Fruit fly (Drosophila melanogaster) whole organism, embryonic: Measurements from ENCODE around the gene Dh44.
A peak's percentile ranks its signal among the peaks of the same experiment; 100 is the strongest.

Experiments
- Atf6 ChIP-seq: fragments of 200-800 bp; sonication (Bioruptor generic); IDR thresholded peaks from 2 replicates; pipeline ENCODE4 v1.3.6; 2022; ENCODE audit warnings: missing biosample characterization, missing genetic modification characterization
- BEAF-32 ChIP-seq: fragments of 200-800 bp; sonication (Bioruptor generic); optimal IDR thresholded peaks from 3 replicates; lab custom pipeline; 2017; ENCODE audit warnings: missing biosample characterization, missing genetic modification characterization, mild to moderate bottlenecking, moderate library complexity, missing genetic modification reagents
- CG10209 ChIP-seq: fragments of 200-800 bp; sonication (Bioruptor generic); optimal IDR thresholded peaks from 3 replicates; lab custom pipeline; 2017; ENCODE audit warnings: missing biosample characterization, mild to moderate bottlenecking, missing genetic modification characterization, missing genetic modification reagents
- CG10267 ChIP-seq: fragments of 200-800 bp; sonication (Bioruptor generic); optimal IDR thresholded peaks from 2 replicates; lab custom pipeline; 2018; ENCODE audit warnings: missing biosample characterization, mild to moderate bottlenecking, missing genetic modification characterization, moderate library complexity
- CG10543 ChIP-seq: fragments of 200-800 bp; sonication (Bioruptor generic); optimal IDR thresholded peaks from 3 replicates; lab custom pipeline; 2017; ENCODE audit warnings: missing biosample characterization, mild to moderate bottlenecking, missing genetic modification characterization, moderate library complexity
- CG10654 ChIP-seq: fragments of 200-800 bp; sonication (Bioruptor generic); optimal IDR thresholded peaks from 2 replicates; lab custom pipeline; 2016; ENCODE audit warnings: missing biosample characterization, missing genetic modification characterization
- CG12071 ChIP-seq: fragments of 200-800 bp; sonication (Bioruptor generic); optimal IDR thresholded peaks from 3 replicates; lab custom pipeline; 2018; ENCODE audit warnings: missing biosample characterization, mild to moderate bottlenecking, missing genetic modification characterization
- CG13287 ChIP-seq: fragments of 200-800 bp; sonication (Bioruptor generic); IDR thresholded peaks from 2 replicates; pipeline ENCODE4 v1.3.6; 2022; ENCODE audit warnings: missing biosample characterization, missing genetic modification characterization; ENCODE audit not compliant: partially characterized antibody
- CG13296 ChIP-seq: fragments of 200-800 bp; sonication (Bioruptor generic); optimal IDR thresholded peaks from 3 replicates; lab custom pipeline; 2018; ENCODE audit warnings: missing biosample characterization, mild to moderate bottlenecking, missing genetic modification characterization
- CG13894 ChIP-seq: fragments of 200-800 bp; sonication (Bioruptor generic); optimal IDR thresholded peaks from 3 replicates; lab custom pipeline; 2018; ENCODE audit warnings: missing biosample characterization, mild to moderate bottlenecking, missing genetic modification characterization, moderate library complexity
- CG14710 ChIP-seq: fragments of 200-800 bp; sonication (Bioruptor generic); optimal IDR thresholded peaks from 3 replicates; lab custom pipeline; 2019; ENCODE audit warnings: missing biosample characterization, mild to moderate bottlenecking, missing genetic modification characterization, moderate library complexity
- CG18262 ChIP-seq: fragments of 200-800 bp; optimal IDR thresholded peaks from 3 replicates; lab custom pipeline; 2019; ENCODE audit warnings: missing biosample characterization, mild to moderate bottlenecking, missing genetic modification characterization, moderate library complexity
- CG18764 ChIP-seq: fragments of 200-800 bp; sonication (Bioruptor generic); optimal IDR thresholded peaks from 3 replicates; lab custom pipeline; 2016; ENCODE audit warnings: missing biosample characterization, missing genetic modification characterization
- CG2129 ChIP-seq: fragments of 200-800 bp; sonication (Bioruptor generic); IDR thresholded peaks from 2 replicates; pipeline ENCODE4 v1.3.6; 2022; ENCODE audit warnings: missing biosample characterization, missing genetic modification characterization; ENCODE audit not compliant: partially characterized antibody
- CG34224 ChIP-seq: fragments of 200-800 bp; sonication (Bioruptor generic); IDR thresholded peaks from 3 replicates; pipeline ENCODE4 v1.3.6; 2022; ENCODE audit warnings: missing biosample characterization, missing genetic modification characterization; ENCODE audit not compliant: partially characterized antibody
- CG5245 ChIP-seq: fragments of 200-800 bp; sonication (Bioruptor generic); optimal IDR thresholded peaks from 3 replicates; lab custom pipeline; 2016; ENCODE audit warnings: missing biosample characterization, missing genetic modification characterization
- CG6654 ChIP-seq: fragments of 200-800 bp; sonication (Bioruptor generic); optimal IDR thresholded peaks from 2 replicates; lab custom pipeline; 2017; ENCODE audit warnings: missing biosample characterization, mild to moderate bottlenecking, missing genetic modification characterization
- CG6689 ChIP-seq: fragments of 200-800 bp; sonication (Bioruptor generic); IDR thresholded peaks from 2 replicates; pipeline ENCODE4 v1.3.6; 2022; ENCODE audit warnings: missing biosample characterization, missing genetic modification characterization
- CG9215 ChIP-seq: fragments of 200-800 bp; sonication (Bioruptor generic); IDR thresholded peaks from 2 replicates; pipeline ENCODE4 v1.3.6; 2022; ENCODE audit warnings: missing biosample characterization, missing genetic modification characterization
- Camta ChIP-seq: fragments of 200-800 bp; sonication (Bioruptor generic); optimal IDR thresholded peaks from 2 replicates; lab custom pipeline; 2016; ENCODE audit warnings: missing biosample characterization, missing genetic modification characterization
- Dbx ChIP-seq: fragments of 200-800 bp; sonication (Bioruptor generic); IDR thresholded peaks from 3 replicates; pipeline ENCODE4 v1.3.6; 2022; ENCODE audit warnings: missing biosample characterization, missing genetic modification characterization
- Doc3 ChIP-seq: fragments of 200-800 bp; sonication (Bioruptor generic); IDR thresholded peaks from 3 replicates; pipeline ENCODE4 v1.3.6; 2022; ENCODE audit warnings: missing biosample characterization, missing genetic modification characterization; ENCODE audit not compliant: partially characterized antibody
- Dref ChIP-seq: fragments of 200-800 bp; sonication (Bioruptor generic); IDR thresholded peaks from 2 replicates; pipeline ENCODE4 v1.3.6; 2022; ENCODE audit warnings: missing biosample characterization, missing genetic modification characterization
- H15 ChIP-seq: fragments of 200-800 bp; sonication (Bioruptor generic); IDR thresholded peaks from 3 replicates; pipeline ENCODE4 v1.3.6; 2022; ENCODE audit warnings: missing biosample characterization, missing genetic modification characterization
- HmgD ChIP-seq: fragments of 200-800 bp; sonication (Bioruptor generic); optimal IDR thresholded peaks from 3 replicates; lab custom pipeline; 2016; ENCODE audit warnings: missing biosample characterization, missing genetic modification characterization
- Hr78 ChIP-seq, 2 experiments: fragments of 200-800 bp in 1 of 2; fragments of >200 bp in 1 of 2; sonication (Bioruptor generic) in 1 of 2; optimal IDR thresholded peaks; 2 replicates each; lab custom pipeline; 2017 to 2019; ENCODE audit warnings: missing biosample characterization in 2 of 2, missing genetic modification characterization in 2 of 2, mild to moderate bottlenecking in 1 of 2, moderate library complexity in 1 of 2
- Meics ChIP-seq: fragments of 200-800 bp; sonication (Bioruptor generic); optimal IDR thresholded peaks from 2 replicates; lab custom pipeline; 2017; ENCODE audit warnings: missing biosample characterization, mild to moderate bottlenecking, missing genetic modification characterization
- Mrtf ChIP-seq: fragments of 200-800 bp; sonication (Bioruptor generic); IDR thresholded peaks from 3 replicates; pipeline ENCODE4 v1.3.6; 2022; ENCODE audit warnings: missing biosample characterization, missing genetic modification characterization
- NFAT ChIP-seq: fragments of 200-800 bp; sonication (Bioruptor generic); IDR thresholded peaks from 2 replicates; pipeline ENCODE4 v1.3.6; 2022; ENCODE audit warnings: missing biosample characterization, missing genetic modification characterization
- NK7.1 ChIP-seq: fragments of 200-800 bp; sonication (Bioruptor generic); optimal IDR thresholded peaks from 3 replicates; lab custom pipeline; 2016; ENCODE audit warnings: missing biosample characterization, missing genetic modification characterization
- NfI ChIP-seq: fragments of 200-800 bp; sonication (Bioruptor generic); optimal IDR thresholded peaks from 3 replicates; lab custom pipeline; 2018; ENCODE audit warnings: missing biosample characterization, mild to moderate bottlenecking, missing genetic modification characterization, moderate library complexity
- Rfx ChIP-seq: fragments of 200-800 bp; sonication (Bioruptor generic); IDR thresholded peaks from 2 replicates; pipeline ENCODE4 v1.3.6; 2022; ENCODE audit warnings: missing biosample characterization, missing genetic modification characterization
- Rx ChIP-seq: fragments of 200-800 bp; sonication (Bioruptor generic); IDR thresholded peaks from 2 replicates; pipeline ENCODE4 v1.3.6; 2022; ENCODE audit warnings: missing biosample characterization, missing genetic modification characterization
- Scr ChIP-seq: fragments of 200-800 bp; sonication (Bioruptor generic); IDR thresholded peaks from 2 replicates; pipeline ENCODE4 v1.3.6; 2022; ENCODE audit warnings: missing biosample characterization, missing genetic modification characterization; ENCODE audit not compliant: partially characterized antibody
- Usf ChIP-seq: fragments of 200-800 bp; sonication (Bioruptor generic); optimal IDR thresholded peaks from 2 replicates; lab custom pipeline; 2017; ENCODE audit warnings: missing genotype, missing biosample characterization, missing genetic modification characterization
- Vsx1 ChIP-seq: fragments of 200-800 bp; sonication (Bioruptor generic); optimal IDR thresholded peaks from 2 replicates; lab custom pipeline; 2017; ENCODE audit warnings: missing biosample characterization, mild to moderate bottlenecking, missing genetic modification characterization, missing genetic modification reagents
- amos ChIP-seq: fragments of 200-800 bp; sonication (Bioruptor generic); IDR thresholded peaks from 2 replicates; pipeline ENCODE4 v1.3.6; 2022; ENCODE audit warnings: missing biosample characterization, missing genetic modification characterization; ENCODE audit not compliant: partially characterized antibody
- chinmo ChIP-seq: fragments of 200-800 bp; sonication (Bioruptor generic); IDR thresholded peaks from 4 replicates; pipeline ENCODE4 v1.3.6; 2022; ENCODE audit warnings: missing biosample characterization, missing genetic modification characterization; ENCODE audit not compliant: partially characterized antibody
- ftz-f1 ChIP-seq: fragments of 200-800 bp; sonication (Bioruptor generic); optimal IDR thresholded peaks from 2 replicates; lab custom pipeline; 2016; ENCODE audit warnings: missing biosample characterization, missing genetic modification characterization
- gro ChIP-seq: fragments of 200-800 bp; sonication (Bioruptor generic); optimal IDR thresholded peaks from 2 replicates; lab custom pipeline; 2016; ENCODE audit warnings: missing biosample characterization, missing genetic modification characterization
- her ChIP-seq: fragments of 200-800 bp; sonication (Bioruptor generic); optimal IDR thresholded peaks from 2 replicates; lab custom pipeline; 2016; ENCODE audit warnings: missing biosample characterization, missing genetic modification characterization
- lbe ChIP-seq: fragments of 200-800 bp; sonication (Bioruptor generic); optimal IDR thresholded peaks from 2 replicates; lab custom pipeline; 2016; ENCODE audit warnings: missing biosample characterization, mild to moderate bottlenecking, missing genetic modification characterization
- psq ChIP-seq: fragments of 200-800 bp; sonication (Bioruptor generic); optimal IDR thresholded peaks from 2 replicates; lab custom pipeline; 2017; ENCODE audit warnings: missing biosample characterization, missing genetic modification characterization
- pzg ChIP-seq: fragments of 200-800 bp; sonication (Bioruptor generic); optimal IDR thresholded peaks from 3 replicates; lab custom pipeline; 2018; ENCODE audit warnings: missing biosample characterization, mild to moderate bottlenecking, missing genetic modification characterization, moderate library complexity
- run ChIP-seq: fragments of 200-800 bp; sonication (Bioruptor generic); optimal IDR thresholded peaks from 3 replicates; lab custom pipeline; 2018; ENCODE audit warnings: missing biosample characterization, mild to moderate bottlenecking, missing genetic modification characterization
- schlank ChIP-seq: fragments of 200-800 bp; sonication (Bioruptor generic); optimal IDR thresholded peaks from 2 replicates; lab custom pipeline; 2018; ENCODE audit warnings: missing biosample characterization, mild to moderate bottlenecking, missing genetic modification characterization
- slbo ChIP-seq: fragments of 200-800 bp; sonication (Bioruptor generic); IDR thresholded peaks from 2 replicates; pipeline ENCODE4 v1.3.6; 2022; ENCODE audit warnings: missing biosample characterization, missing genetic modification characterization
- slp2 ChIP-seq: fragments of 200-800 bp; sonication (Bioruptor generic); optimal IDR thresholded peaks from 2 replicates; lab custom pipeline; 2016; ENCODE audit warnings: missing biosample characterization, missing genetic modification characterization
- wek ChIP-seq: fragments of 200-800 bp; sonication (Bioruptor generic); optimal IDR thresholded peaks from 3 replicates; lab custom pipeline; 2018; ENCODE audit warnings: missing biosample characterization, mild to moderate bottlenecking, missing genetic modification characterization, moderate library complexity
- zfh2 ChIP-seq: fragments of 200-800 bp; sonication (Bioruptor generic); optimal IDR thresholded peaks from 2 replicates; lab custom pipeline; 2016; ENCODE audit warnings: missing biosample characterization, missing genetic modification characterization

Gene Dh44

dm6 chr3R:9626266-9626665 is 11.7 kb upstream of the Dh44 start (continued):
- TF ChIP-seq CG9215 (GFP tag; lab: Robert Waterston, UW) (no peak), Atf6 (GFP tag; lab: Robert Waterston, UW) (0 out of 2 replicates have a peak, but pooled peaks have one; percentile 15), CG10654 (no peak), amos (GFP tag; lab: Robert Waterston, UW) (peak; percentile 15; the same call in 1 of the 2 replicates), Camta (GFP tag; lab: Kevin White, UChicago) (no peak), CG18764 (GFP tag; lab: Kevin White, UChicago) (no peak), NK7.1 (no peak), gro (GFP tag; lab: Kevin White, UChicago) (no peak), CG13894 (peak; percentile 31), BEAF-32 (GFP tag; lab: Kevin White, UChicago) (no peak), ftz-f1 (peak; percentile 57), Doc3 (no peak), CG5245 (GFP tag; lab: Kevin White, UChicago) (no peak), CG10543 (GFP tag; lab: Kevin White, UChicago) (peak; percentile 26), Hr78 (GFP tag; optimal IDR thresholded peaks at IDR 0.05; lab: Kevin White, UChicago) (no peak), H15 (0 out of 3 replicates have a peak, but pooled peaks have one; percentile 9), Vsx1 (no peak), Dbx (GFP tag; lab: Robert Waterston, UW) (peak; percentile 27; the same call in 1 of the 3 replicates), CG14710 (tag; lab: Kevin White, UChicago) (no peak), NfI (GFP tag; lab: Kevin White, UChicago) (no peak), schlank (no peak), CG2129 (GFP tag; lab: Robert Waterston, UW) (no peak), lbe (GFP tag; lab: Kevin White, UChicago) (no peak), chinmo (GFP tag; lab: Robert Waterston, UW) (peak; percentile 84), Scr (GFP tag; lab: Robert Waterston, UW) (no peak), Meics (no peak), Usf (GFP tag; lab: Kevin White, UChicago) (no peak), CG13287 (GFP tag; lab: Robert Waterston, UW) (peak; percentile 9; the same call in 1 of the 2 replicates), CG13296 (GFP tag; lab: Kevin White, UChicago) (no peak), zfh2 (GFP tag; lab: Kevin White, UChicago) (no peak), CG6689 (GFP tag; lab: Robert Waterston, UW) (no peak), Rx (GFP tag; lab: Robert Waterston, UW) (no peak), Rfx (GFP tag; lab: Robert Waterston, UW) (peak; percentile 30; the same call in 1 of the 2 replicates), NFAT (peak; percentile 25; the same call in 1 of the 2 replicates), CG18262 (no peak), CG6654 (no peak), psq (GFP tag; lab: Kevin White, UChicago) (no peak), pzg (no peak), Mrtf (GFP tag; lab: Robert Waterston, UW) (no peak), run (tag; lab: Kevin White, UChicago) (no peak), HmgD (GFP tag; lab: Kevin White, UChicago) (no peak), slp2 (GFP tag; lab: Kevin White, UChicago) (no peak), CG10209 (no peak), wek (GFP tag; lab: Kevin White, UChicago) (no peak), CG34224 (GFP tag; lab: Robert Waterston, UW) (peak; percentile 10; the same call in 1 of the 3 replicates), CG12071 (GFP tag; lab: Kevin White, UChicago) (no peak), CG10267 (tag; lab: Kevin White, UChicago) (no peak), her (GFP tag; lab: Kevin White, UChicago) (no peak), slbo (GFP tag; lab: Robert Waterston, UW) (no peak), Dref (GFP tag; lab: Robert Waterston, UW) (no peak)
